Worm (Caenorhabditis elegans): ENCODE results near the gene srv-12.

DNA sequence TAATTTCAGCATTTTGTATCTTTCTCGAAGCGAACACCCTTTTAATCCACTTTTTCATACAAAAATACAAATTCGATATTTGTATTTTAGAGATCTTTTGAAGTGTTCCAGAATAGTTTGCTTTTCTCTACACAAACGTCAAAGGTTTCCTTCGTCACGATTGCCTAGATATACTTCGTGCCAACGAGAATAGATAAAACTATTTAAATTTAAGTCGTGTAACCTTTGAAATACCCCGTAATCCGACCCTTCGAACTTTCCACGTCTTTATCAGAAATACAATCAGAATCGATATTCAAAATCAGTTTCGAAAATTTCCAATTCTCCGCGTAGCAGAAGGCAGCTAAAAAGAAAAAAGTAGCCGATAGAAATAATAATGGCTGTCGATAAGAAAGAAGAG, 36.9 kb upstream of the srv-12 start, which contains the start of gene ttbk-5:
- no peak for TF ChIP-seq him-1 (tag; optimal IDR thresholded peaks at IDR 0.05)
- no peak for TF ChIP-seq dao-5 (tag; optimal IDR thresholded peaks at IDR 0.05)
- no peak for TF ChIP-seq W03F9.2 (tag; optimal IDR thresholded peaks at IDR 0.05)
